Worm (Caenorhabditis elegans) whole organism, late embryonic: Measurements from ENCODE around the gene Y57A10C.10.
"Not testable (repeated sequence)": the region's sequence is repeated elsewhere in the genome, so short reads cannot be mapped to it uniquely, and the experiment has no call there.

Source experiments
- K02D7.2 ChIP-seq: sonication (generic microtip); optimal IDR thresholded peaks from 2 replicates; lab custom pipeline; 2017; ENCODE audit warnings: mild to moderate bottlenecking, missing genetic modification characterization, missing compliant biosample characterization
- T23F11.4 ChIP-seq: fragments of 200-800 bp; sonication (Bioruptor generic); optimal IDR thresholded peaks from 2 replicates; lab custom pipeline; 2018; ENCODE audit warnings: mild to moderate bottlenecking, missing genetic modification characterization, missing compliant biosample characterization
- Y22D7AL.16 ChIP-seq: sonication (generic microtip); optimal IDR thresholded peaks from 2 replicates; lab custom pipeline; 2016; ENCODE audit warnings: missing genetic modification characterization, missing compliant biosample characterization
- ahr-1 ChIP-seq: sonication (generic microtip); optimal IDR thresholded peaks from 2 replicates; lab custom pipeline; 2016; ENCODE audit warnings: missing genetic modification characterization, missing compliant biosample characterization
- ceh-2 ChIP-seq: sonication (generic microtip); optimal IDR thresholded peaks from 2 replicates; lab custom pipeline; 2016; ENCODE audit warnings: missing genotype, missing genetic modification characterization, missing compliant biosample characterization
- ceh-24 ChIP-seq: sonication (generic microtip); optimal IDR thresholded peaks from 2 replicates; lab custom pipeline; 2016; ENCODE audit warnings: mild to moderate bottlenecking, missing genetic modification characterization, missing compliant biosample characterization
- ceh-30 ChIP-seq: fragments of 150-350 bp; optimal IDR thresholded peaks from 2 replicates; lab custom pipeline; 2014; ENCODE audit warnings: missing biosample characterization, missing genetic modification characterization
- ceh-34 ChIP-seq: sonication (generic microtip); optimal IDR thresholded peaks from 2 replicates; lab custom pipeline; 2016; ENCODE audit warnings: mild to moderate bottlenecking, missing genetic modification characterization, missing compliant biosample characterization
- ceh-9 ChIP-seq: sonication (generic microtip); optimal IDR thresholded peaks from 2 replicates; lab custom pipeline; 2016; ENCODE audit warnings: mild to moderate bottlenecking, missing genetic modification characterization, inconsistent platforms, missing compliant biosample characterization
- eyg-1 ChIP-seq: sonication (generic microtip); optimal IDR thresholded peaks from 2 replicates; lab custom pipeline; 2016; ENCODE audit warnings: missing genotype, missing genetic modification characterization, missing compliant biosample characterization
- fax-1 ChIP-seq: sonication (generic microtip); optimal IDR thresholded peaks from 2 replicates; lab custom pipeline; 2016; ENCODE audit warnings: missing genotype, missing genetic modification characterization, missing compliant biosample characterization
- gmeb-2 ChIP-seq: sonication (generic microtip); optimal IDR thresholded peaks from 2 replicates; lab custom pipeline; 2016; ENCODE audit warnings: missing genetic modification characterization, inconsistent platforms, missing compliant biosample characterization
- hlh-13 ChIP-seq: fragments of 200-800 bp; sonication (Bioruptor generic); optimal IDR thresholded peaks from 2 replicates; lab custom pipeline; 2018; ENCODE audit warnings: mild to moderate bottlenecking, missing genetic modification characterization, missing compliant biosample characterization
- hlh-15 ChIP-seq: sonication (generic microtip); optimal IDR thresholded peaks from 2 replicates; lab custom pipeline; 2016; ENCODE audit warnings: missing genetic modification characterization, missing compliant biosample characterization
- hlh-8 ChIP-seq: sonication (generic microtip); optimal IDR thresholded peaks from 2 replicates; lab custom pipeline; 2016; ENCODE audit warnings: missing genotype, missing genetic modification characterization, missing compliant biosample characterization
- nhr-11 ChIP-seq: fragments of 150-350 bp; optimal IDR thresholded peaks from 2 replicates; lab custom pipeline; 2014; ENCODE audit warnings: missing biosample characterization, missing genetic modification characterization
- nhr-232 ChIP-seq: sonication (generic microtip); optimal IDR thresholded peaks from 2 replicates; lab custom pipeline; 2016; ENCODE audit warnings: missing genetic modification characterization, missing compliant biosample characterization
- npax-4 ChIP-seq: sonication (generic microtip); optimal IDR thresholded peaks from 2 replicates; lab custom pipeline; 2016; ENCODE audit warnings: missing genetic modification characterization, missing compliant biosample characterization
- pag-3 ChIP-seq: sonication (generic microtip); optimal IDR thresholded peaks from 2 replicates; lab custom pipeline; 2016; ENCODE audit warnings: missing compliant biosample characterization, missing genetic modification characterization, borderline replicate concordance
- pat-9 ChIP-seq: fragments of 200-800 bp; sonication (Bioruptor generic); optimal IDR thresholded peaks from 2 replicates; lab custom pipeline; 2018; ENCODE audit warnings: mild to moderate bottlenecking, missing genetic modification characterization, moderate library complexity, missing compliant biosample characterization
- pha-2 ChIP-seq: sonication (generic microtip); optimal IDR thresholded peaks from 2 replicates; lab custom pipeline; 2017; ENCODE audit warnings: mild to moderate bottlenecking, missing genetic modification characterization, missing compliant biosample characterization
- pros-1 ChIP-seq: fragments of 150-350 bp; optimal IDR thresholded peaks from 2 replicates; lab custom pipeline; 2014; ENCODE audit warnings: missing biosample characterization, missing genetic modification reagents, missing genetic modification characterization
- ref-2 ChIP-seq: sonication (generic microtip); optimal IDR thresholded peaks from 2 replicates; lab custom pipeline; 2016; ENCODE audit warnings: missing genetic modification characterization, missing compliant biosample characterization
- sox-2 ChIP-seq: fragments of 200-800 bp; sonication (Bioruptor generic); IDR thresholded peaks from 2 replicates; pipeline ENCODE4 v1.3.6; 2022; ENCODE audit warnings: missing genetic modification reagents, missing genetic modification characterization, missing compliant biosample characterization
- sox-4 ChIP-seq: sonication (generic microtip); optimal IDR thresholded peaks from 2 replicates; lab custom pipeline; 2017; ENCODE audit warnings: mild to moderate bottlenecking, missing genetic modification characterization, inconsistent platforms, missing compliant biosample characterization
- tbx-2 ChIP-seq: sonication (generic microtip); optimal IDR thresholded peaks from 2 replicates; lab custom pipeline; 2016; ENCODE audit warnings: missing genetic modification characterization, missing compliant biosample characterization
- tbx-7 ChIP-seq: sonication (generic microtip); optimal IDR thresholded peaks from 2 replicates; lab custom pipeline; 2016; ENCODE audit warnings: missing genotype, missing genetic modification characterization, missing compliant biosample characterization
- unc-3 ChIP-seq, 2 experiments: fragments of 200-800 bp in 1 of 2; sonication (Bioruptor generic) in 1 of 2; sonication (generic microtip) in 1 of 2; conservative IDR thresholded peaks in 1 of 2; optimal IDR thresholded peaks in 1 of 2; 2 replicates each; pipeline versions ENCODE4 v1.3.6 to Lab custom; 2016 to 2022; ENCODE audit warnings: missing compliant biosample characterization in 2 of 2, missing genetic modification characterization in 2 of 2, missing genetic modification reagents in 1 of 2
- unc-42 ChIP-seq: sonication (generic microtip); optimal IDR thresholded peaks from 2 replicates; lab custom pipeline; 2016; ENCODE audit warnings: missing genotype, missing genetic modification characterization, missing compliant biosample characterization
- unc-86 ChIP-seq: sonication (generic microtip); optimal IDR thresholded peaks from 2 replicates; lab custom pipeline; 2016; ENCODE audit warnings: missing genetic modification characterization, missing compliant biosample characterization
- ztf-16 ChIP-seq: sonication (generic microtip); optimal IDR thresholded peaks from 2 replicates; lab custom pipeline; 2017; ENCODE audit warnings: missing genetic modification characterization, missing compliant biosample characterization

The Y57A10C.10 gene

ce11 chrII:12441164-12441563, at the start of gene Y57A10C.10:
Gene Y57A10C.10 (minus strand): TSS chrII:12441264.
- not testable (repeated sequence) for TF ChIP-seq unc-42; sox-2; gmeb-2 (tag; lab: Kevin White, UChicago)

DNA sequence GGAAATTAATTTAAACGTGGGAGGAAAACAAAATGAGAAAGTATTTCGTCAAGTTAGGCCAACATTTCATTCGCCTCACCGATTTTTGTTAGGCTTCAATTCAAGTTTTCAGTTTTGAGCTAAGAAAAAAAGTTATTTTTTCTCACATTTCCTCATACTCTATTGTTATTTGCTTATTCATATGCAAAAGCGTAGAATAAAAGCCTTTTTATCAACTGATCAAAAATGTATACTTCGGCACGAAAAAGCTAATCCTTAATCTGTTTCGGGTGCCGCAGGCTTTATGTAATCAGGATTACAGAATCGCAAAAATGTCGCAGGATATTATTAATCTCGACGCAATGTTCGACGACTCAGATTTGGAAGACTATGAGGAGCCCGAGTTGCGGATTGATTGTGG, 48.8 kb upstream of the Y57A10C.10 start, which contains the start of gene T21B4.15:
Gene T21B4.15, plus strand, starts transcription at position 301 of the 400 bp plus-strand sequence.
- no peak for TF ChIP-seq ztf-16 (tag; lab: Kevin White, UChicago)
- TF ChIP-seq, all 69 proteins: peak for 0

DNA sequence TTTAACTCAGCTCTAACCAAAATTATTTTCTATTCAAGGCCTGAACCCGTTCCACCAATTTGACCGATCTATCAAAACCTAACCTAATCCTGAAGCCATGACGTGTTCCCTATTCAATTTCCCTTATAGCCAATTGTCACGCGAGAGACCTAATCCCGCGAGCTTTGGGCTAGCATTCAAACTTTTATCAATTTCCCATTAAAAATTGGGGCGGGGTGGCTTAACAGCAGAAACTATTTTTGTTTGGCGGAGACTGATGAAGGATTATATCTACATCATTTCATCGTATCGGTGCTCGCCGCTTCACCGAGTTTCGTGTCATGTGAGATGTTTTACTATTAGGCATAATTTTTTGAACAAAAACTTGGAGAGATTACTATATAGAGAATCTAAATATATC, 47.7 kb upstream of the Y57A10C.10 start:
- TF ChIP-seq K02D7.2 (tag; lab: Kevin White, UChicago) (no peak), npax-4 (tag; lab: Kevin White, UChicago) (no peak), nhr-232 (tag; lab: Kevin White, UChicago) (no peak), gmeb-2 (tag; lab: Kevin White, UChicago) (no peak), T23F11.4 (GFP tag; lab: Kevin White, UChicago) (no peak), hlh-13 (GFP tag; lab: Kevin White, UChicago) (no peak), ref-2 (tag; lab: Kevin White, UChicago) (no peak), eyg-1 (tag; lab: Kevin White, UChicago) (no peak), unc-86 (tag; lab: Kevin White, UChicago) (no peak)

ce11 chrII:12485060-12485459, 44.0 kb upstream of the Y57A10C.10 start, which contains the start of gene F15A4.10:
Gene F15A4.10 (minus strand): TSS chrII:12485160.
- TF ChIP-seq hlh-8 (tag; lab: Kevin White, UChicago): no peak
- TF ChIP-seq ahr-1 (tag; lab: Kevin White, UChicago): no peak
- no peak for TF ChIP-seq ref-2 (tag; lab: Kevin White, UChicago)
- no peak for TF ChIP-seq ceh-24
- no peak for TF ChIP-seq pros-1
- TF ChIP-seq ceh-30 (tag; lab: Kevin White, UChicago): no peak

DNA sequence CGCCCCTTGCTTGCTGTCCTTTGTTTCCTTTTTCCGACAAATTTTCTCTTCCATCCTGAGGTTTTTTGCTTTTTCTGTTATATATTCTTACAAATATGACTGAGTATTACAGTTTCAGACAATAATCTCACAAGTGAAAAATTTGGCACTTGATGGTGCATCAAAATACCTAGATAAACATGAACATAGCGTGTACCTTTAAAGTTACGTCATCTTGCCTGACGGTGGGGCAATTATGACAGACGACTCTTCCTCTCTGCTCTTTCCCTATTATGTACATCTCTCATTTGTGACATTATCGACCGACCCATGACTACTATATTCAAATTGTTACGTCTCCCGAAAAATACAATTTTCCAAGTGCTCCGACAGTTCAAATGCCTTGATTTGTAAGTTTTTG, 41.6 kb upstream of the Y57A10C.10 start, which contains the start of gene fbxb-102:
Gene fbxb-102, plus strand, starts transcription at position 301 of the 400 bp plus-strand sequence.
- no peak for TF ChIP-seq ceh-34 (tag; lab: Kevin White, UChicago)

DNA sequence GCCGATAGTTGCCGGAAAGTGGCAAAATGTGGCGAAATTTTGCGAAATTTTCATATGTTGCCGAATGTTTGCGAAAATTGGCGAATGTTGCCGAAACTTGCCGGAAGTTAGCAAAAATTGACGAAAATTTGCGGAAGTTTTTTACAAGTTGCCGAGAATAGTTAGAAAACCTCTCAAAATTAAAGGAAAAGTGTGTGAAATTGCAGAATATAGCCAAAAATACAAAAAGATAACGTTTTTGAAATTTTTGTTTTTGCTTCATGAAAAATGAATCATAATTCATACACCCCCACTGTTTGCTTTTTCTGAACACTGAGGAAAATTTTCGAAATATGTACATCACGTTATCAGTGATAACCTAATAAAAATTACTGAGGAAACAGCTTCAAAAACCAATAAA, 40.6 kb upstream of the Y57A10C.10 start:
- TF ChIP-seq Y22D7AL.16 (tag; lab: Kevin White, UChicago): no peak
- no peak for TF ChIP-seq nhr-232 (tag; lab: Kevin White, UChicago)
- no peak for TF ChIP-seq tbx-2
- no peak for TF ChIP-seq eyg-1 (tag; lab: Kevin White, UChicago)
- no peak for TF ChIP-seq nhr-11
- TF ChIP-seq pag-3: no peak
- no peak for TF ChIP-seq hlh-15 (tag; lab: Kevin White, UChicago)
- TF ChIP-seq pat-9 (tag; lab: Kevin White, UChicago): no peak
- TF ChIP-seq fax-1 (tag; lab: Kevin White, UChicago): no peak
- no peak for TF ChIP-seq tbx-7 (tag; lab: Kevin White, UChicago)
- no peak for TF ChIP-seq ceh-2 (tag; lab: Kevin White, UChicago)
- TF ChIP-seq unc-3 (GFP tag; conservative IDR thresholded peaks at IDR 0.05; lab: Robert Waterston, UW): no peak
- no peak for TF ChIP-seq unc-3 (tag; optimal IDR thresholded peaks at IDR 0.05; lab: Kevin White, UChicago)
- TF ChIP-seq ceh-9 (tag; lab: Kevin White, UChicago): no peak
- no peak for TF ChIP-seq sox-4 (tag; lab: Kevin White, UChicago)
- TF ChIP-seq pha-2: no peak
